Fruit fly (Drosophila melanogaster) whole organism, embryonic: ENCODE results near the gene CG34384.

Source experiments
- Antp ChIP-seq: fragments of 200-800 bp; sonication (Bioruptor generic); optimal IDR thresholded peaks from 3 replicates; lab custom pipeline; 2016; ENCODE audit warnings: missing biosample characterization, missing genetic modification characterization
- Asciz ChIP-seq: fragments of 200-800 bp; sonication (Bioruptor generic); optimal IDR thresholded peaks from 2 replicates; lab custom pipeline; 2017; ENCODE audit warnings: missing biosample characterization, mild to moderate bottlenecking, missing genetic modification characterization, missing genetic modification reagents
- Atf6 ChIP-seq: fragments of 200-800 bp; sonication (Bioruptor generic); IDR thresholded peaks from 2 replicates; pipeline ENCODE4 v1.3.6; 2022; ENCODE audit warnings: missing biosample characterization, missing genetic modification characterization
- Awh ChIP-seq: fragments of 200-800 bp; sonication (Bioruptor generic); IDR thresholded peaks from 2 replicates; pipeline ENCODE4, ENCODE4 v1.3.6; 2022; ENCODE audit warnings: missing biosample characterization, missing genetic modification characterization
- B-H2 ChIP-seq: fragments of 200-800 bp; sonication (Bioruptor generic); optimal IDR thresholded peaks from 2 replicates; lab custom pipeline; 2018; ENCODE audit warnings: missing biosample characterization, mild to moderate bottlenecking, missing genetic modification characterization
- Bdp1 ChIP-seq: fragments of 200-800 bp; sonication (Bioruptor generic); optimal IDR thresholded peaks from 3 replicates; lab custom pipeline; 2016; ENCODE audit warnings: missing biosample characterization, missing genetic modification characterization
- Bgb ChIP-seq: fragments of 200-800 bp; sonication (Bioruptor generic); IDR thresholded peaks from 2 replicates; pipeline ENCODE4 v1.3.6; 2022; ENCODE audit warnings: missing biosample characterization, missing genetic modification characterization; ENCODE audit not compliant: partially characterized antibody
- CG10209 ChIP-seq: fragments of 200-800 bp; sonication (Bioruptor generic); optimal IDR thresholded peaks from 3 replicates; lab custom pipeline; 2017; ENCODE audit warnings: missing biosample characterization, mild to moderate bottlenecking, missing genetic modification characterization, missing genetic modification reagents
- CG11398 ChIP-seq: fragments of 200-800 bp; sonication (Bioruptor generic); optimal IDR thresholded peaks from 2 replicates; lab custom pipeline; 2016; ENCODE audit warnings: missing biosample characterization, missing genetic modification characterization
- CG11560 ChIP-seq: fragments of 200-800 bp; sonication (Bioruptor generic); IDR thresholded peaks from 3 replicates; pipeline ENCODE4 v1.3.6; 2022; ENCODE audit warnings: missing biosample characterization, missing genetic modification characterization
- CG11696 ChIP-seq: fragments of 200-800 bp; sonication (Bioruptor generic); IDR thresholded peaks from 2 replicates; pipeline ENCODE4 v1.3.6; 2022; ENCODE audit warnings: missing biosample characterization, missing genetic modification characterization
- CG12769 ChIP-seq: fragments of 200-800 bp; sonication (Bioruptor generic); optimal IDR thresholded peaks from 2 replicates; lab custom pipeline; 2019; ENCODE audit warnings: missing biosample characterization, mild to moderate bottlenecking, missing genetic modification characterization, moderate library complexity
- CG13123 ChIP-seq: fragments of 200-800 bp; sonication (Bioruptor generic); optimal IDR thresholded peaks from 2 replicates; lab custom pipeline; 2016; ENCODE audit warnings: missing biosample characterization, missing genetic modification characterization
- CG13624 ChIP-seq: fragments of 200-800 bp; sonication (Bioruptor generic); optimal IDR thresholded peaks from 2 replicates; lab custom pipeline; 2016; ENCODE audit warnings: missing biosample characterization, missing genetic modification characterization
- CG13775 ChIP-seq: fragments of 200-800 bp; sonication (Bioruptor generic); optimal IDR thresholded peaks from 3 replicates; lab custom pipeline; 2017; ENCODE audit warnings: missing biosample characterization, mild to moderate bottlenecking, missing genetic modification characterization
- CG14965 ChIP-seq: fragments of 200-800 bp; sonication (Bioruptor generic); optimal IDR thresholded peaks from 2 replicates; lab custom pipeline; 2016; ENCODE audit warnings: missing biosample characterization, missing genetic modification characterization, borderline replicate concordance
- CG15696 ChIP-seq: fragments of 200-800 bp; sonication (Bioruptor generic); optimal IDR thresholded peaks from 2 replicates; lab custom pipeline; 2019; ENCODE audit warnings: missing biosample characterization, mild to moderate bottlenecking, missing genetic modification characterization, moderate library complexity
- CG17361 ChIP-seq: fragments of 200-800 bp; sonication (Bioruptor generic); IDR thresholded peaks from 3 replicates; pipeline ENCODE4 v1.3.6; 2022; ENCODE audit warnings: missing biosample characterization, missing genetic modification characterization
- CG18011 ChIP-seq: fragments of 200-800 bp; sonication (Bioruptor generic); optimal IDR thresholded peaks from 2 replicates; lab custom pipeline; 2017; ENCODE audit warnings: missing biosample characterization, missing genetic modification characterization, mild to moderate bottlenecking, moderate library complexity, missing genotype
- CG18476 ChIP-seq: fragments of 200-800 bp; sonication (Bioruptor generic); optimal IDR thresholded peaks from 2 replicates; lab custom pipeline; 2016; ENCODE audit warnings: missing biosample characterization, mild to moderate bottlenecking, missing genetic modification characterization
- CG2129 ChIP-seq: fragments of 200-800 bp; sonication (Bioruptor generic); IDR thresholded peaks from 2 replicates; pipeline ENCODE4 v1.3.6; 2022; ENCODE audit warnings: missing biosample characterization, missing genetic modification characterization; ENCODE audit not compliant: partially characterized antibody
- CG2678 ChIP-seq: fragments of 200-800 bp; sonication (Bioruptor generic); optimal IDR thresholded peaks from 3 replicates; lab custom pipeline; 2019; ENCODE audit warnings: missing biosample characterization, mild to moderate bottlenecking, missing genetic modification characterization, moderate library complexity
- CG31365 ChIP-seq: fragments of 200-800 bp; sonication (Bioruptor generic); optimal IDR thresholded peaks from 2 replicates; lab custom pipeline; 2018; ENCODE audit warnings: missing biosample characterization, mild to moderate bottlenecking, missing genetic modification characterization
- CG32532 ChIP-seq: fragments of 200-800 bp; sonication (Bioruptor generic); IDR thresholded peaks from 2 replicates; pipeline ENCODE4 v1.3.6; 2022; ENCODE audit warnings: missing biosample characterization, missing genetic modification characterization
- CG32767 ChIP-seq: fragments of 200-800 bp; sonication (Bioruptor generic); IDR thresholded peaks from 2 replicates; pipeline ENCODE4 v1.3.6; 2022; ENCODE audit warnings: missing biosample characterization, missing genetic modification characterization
- CG3726 ChIP-seq: fragments of 200-800 bp; sonication (Bioruptor generic); IDR thresholded peaks from 3 replicates; pipeline ENCODE4, ENCODE4 v1.3.6; 2022; ENCODE audit warnings: missing biosample characterization, missing genetic modification characterization
- CG6683 ChIP-seq: fragments of 200-800 bp; sonication (Bioruptor generic); optimal IDR thresholded peaks from 2 replicates; lab custom pipeline; 2017; ENCODE audit warnings: missing biosample characterization, mild to moderate bottlenecking, missing genetic modification characterization, missing genetic modification reagents
- Chrac-16 ChIP-seq: fragments of 200-800 bp; sonication (Bioruptor generic); optimal IDR thresholded peaks from 3 replicates; lab custom pipeline; 2016; ENCODE audit warnings: missing biosample characterization, missing genetic modification characterization
- D ChIP-seq, 2 experiments: fragments of 200-800 bp in 1 of 2; fragments of >200 bp in 1 of 2; sonication (Bioruptor generic) in 1 of 2; optimal IDR thresholded peaks; 2 replicates in 1 of 2; 3 replicates in 1 of 2; lab custom pipeline; 2017; ENCODE audit warnings: mild to moderate bottlenecking in 1 of 2, missing biosample characterization in 1 of 2, missing genetic modification characterization in 1 of 2, missing genetic modification reagents in 1 of 2
- Dek ChIP-seq: fragments of 200-800 bp; sonication (Bioruptor generic); optimal IDR thresholded peaks from 3 replicates; lab custom pipeline; 2019; ENCODE audit warnings: missing biosample characterization, mild to moderate bottlenecking, missing genetic modification characterization, moderate library complexity
- Dip2 ChIP-seq: fragments of 200-800 bp; sonication (Bioruptor generic); IDR thresholded peaks from 2 replicates; pipeline ENCODE4 v1.3.6; 2022; ENCODE audit warnings: missing biosample characterization, missing genetic modification characterization
- Hand ChIP-seq: fragments of 200-800 bp; sonication (Bioruptor generic); optimal IDR thresholded peaks from 2 replicates; lab custom pipeline; 2017; ENCODE audit warnings: mild to moderate bottlenecking, missing biosample characterization, missing genetic modification reagents, missing genetic modification characterization
- Hey ChIP-seq: fragments of 200-800 bp; sonication (Bioruptor generic); optimal IDR thresholded peaks from 3 replicates; lab custom pipeline; 2018; ENCODE audit warnings: missing biosample characterization, mild to moderate bottlenecking, missing genetic modification characterization
- Rx ChIP-seq: fragments of 200-800 bp; sonication (Bioruptor generic); IDR thresholded peaks from 2 replicates; pipeline ENCODE4 v1.3.6; 2022; ENCODE audit warnings: missing biosample characterization, missing genetic modification characterization
- Sox102F ChIP-seq: fragments of 200-800 bp; sonication (Bioruptor generic); optimal IDR thresholded peaks from 2 replicates; lab custom pipeline; 2018; ENCODE audit warnings: missing biosample characterization, mild to moderate bottlenecking, missing genetic modification characterization, moderate library complexity
- Sry-β ChIP-seq: fragments of 200-800 bp; sonication (Bioruptor generic); optimal IDR thresholded peaks from 2 replicates; lab custom pipeline; 2018; ENCODE audit warnings: missing biosample characterization, mild to moderate bottlenecking, missing genetic modification characterization, moderate library complexity
- abd-A ChIP-seq: fragments of 200-800 bp; sonication (Bioruptor generic); optimal IDR thresholded peaks from 3 replicates; lab custom pipeline; 2019; ENCODE audit warnings: missing biosample characterization, mild to moderate bottlenecking, missing genetic modification characterization, moderate library complexity
- aop ChIP-seq: fragments of 200-800 bp; sonication (Bioruptor generic); IDR thresholded peaks from 2 replicates; pipeline ENCODE4 v1.3.6; 2022; ENCODE audit warnings: missing biosample characterization, missing genetic modification characterization
- bigmax ChIP-seq: fragments of 200-800 bp; sonication (Bioruptor generic); optimal IDR thresholded peaks from 2 replicates; lab custom pipeline; 2018; ENCODE audit warnings: missing biosample characterization, mild to moderate bottlenecking, missing genetic modification characterization
- cas ChIP-seq: fragments of 200-800 bp; sonication (Bioruptor generic); IDR thresholded peaks from 2 replicates; pipeline ENCODE4 v1.3.6; 2022; ENCODE audit warnings: missing biosample characterization, missing genetic modification characterization
- ci ChIP-seq: fragments of 200-800 bp; sonication (Bioruptor generic); IDR thresholded peaks from 3 replicates; pipeline ENCODE4 v1.3.6; 2022; ENCODE audit warnings: missing biosample characterization, missing genetic modification characterization
- dati ChIP-seq: fragments of 200-800 bp; sonication (Bioruptor generic); IDR thresholded peaks from 2 replicates; pipeline ENCODE4 v1.3.6; 2022; ENCODE audit warnings: missing biosample characterization, missing genetic modification characterization
- hbn ChIP-seq: fragments of 200-800 bp; sonication (Bioruptor generic); IDR thresholded peaks from 2 replicates; pipeline ENCODE4 v1.3.6; 2022; ENCODE audit warnings: missing biosample characterization, missing genetic modification characterization; ENCODE audit not compliant: partially characterized antibody
- lov ChIP-seq, 2 experiments: fragments of 200-800 bp in 1 of 2; fragments of >200 bp in 1 of 2; sonication (Bioruptor generic) in 1 of 2; IDR thresholded peaks in 1 of 2; optimal IDR thresholded peaks in 1 of 2; 2 replicates in 1 of 2; 3 replicates in 1 of 2; pipeline versions ENCODE4 v1.3.6 to Lab custom; 2017 to 2022; ENCODE audit warnings: missing biosample characterization in 1 of 2, missing genetic modification characterization in 1 of 2
- run ChIP-seq: fragments of 200-800 bp; sonication (Bioruptor generic); optimal IDR thresholded peaks from 3 replicates; lab custom pipeline; 2018; ENCODE audit warnings: missing biosample characterization, mild to moderate bottlenecking, missing genetic modification characterization
- scrt ChIP-seq: fragments of 200-800 bp; sonication (Bioruptor generic); optimal IDR thresholded peaks from 2 replicates; lab custom pipeline; 2018; ENCODE audit warnings: missing biosample characterization, mild to moderate bottlenecking, missing genetic modification characterization, moderate library complexity
- sob ChIP-seq: fragments of 200-800 bp; sonication (Bioruptor generic); IDR thresholded peaks from 2 replicates; pipeline ENCODE4 v1.3.6; 2022; ENCODE audit warnings: missing biosample characterization, missing genetic modification characterization
- sug ChIP-seq: fragments of 200-800 bp; optimal IDR thresholded peaks from 2 replicates; lab custom pipeline; 2019; ENCODE audit warnings: missing biosample characterization, mild to moderate bottlenecking, missing genetic modification characterization, moderate library complexity
- unpg ChIP-seq: fragments of 200-800 bp; sonication (Bioruptor generic); optimal IDR thresholded peaks from 3 replicates; lab custom pipeline; 2018; ENCODE audit warnings: missing biosample characterization, mild to moderate bottlenecking, missing genetic modification characterization, moderate library complexity

CG34384 gene

dm6 chr3R:7813981-7814529 lies at the start of gene CG34384 (continued):
- no peak for TF ChIP-seq bigmax
- peak; percentile 6 for TF ChIP-seq CG18011 (GFP tag; lab: Kevin White, UChicago)
- no peak for TF ChIP-seq CG13123 (GFP tag; lab: Kevin White, UChicago)
- peak; percentile 50 for TF ChIP-seq abd-A (tag; lab: Kevin White, UChicago)
- TF ChIP-seq CG11398 (GFP tag; lab: Kevin White, UChicago), result no peak
- TF ChIP-seq CG2678 (tag; lab: Kevin White, UChicago), result peak; percentile 84
- no peak for TF ChIP-seq Bgb (GFP tag; lab: Robert Waterston, UW)
- TF ChIP-seq unpg (GFP tag; lab: Kevin White, UChicago), result peak; percentile 14
- TF ChIP-seq Dek (tag; lab: Kevin White, UChicago), result peak; percentile 33
- peak; percentile 87 for TF ChIP-seq CG17361 (GFP tag; lab: Robert Waterston, UW)
- no peak for TF ChIP-seq sob
- TF ChIP-seq CG13775, result peak; percentile 56
- TF ChIP-seq CG12769, result peak; percentile 42
- TF ChIP-seq D (optimal IDR thresholded peaks at IDR 0.05; lab: Kevin White, UChicago), result no peak
- TF ChIP-seq D (GFP tag; optimal IDR thresholded peaks at IDR 0.05; lab: Kevin White, UChicago), result peak; percentile 59
- peak; percentile 52 for TF ChIP-seq CG6683 (GFP tag; lab: Kevin White, UChicago)
- no peak for TF ChIP-seq Asciz (GFP tag; lab: Kevin White, UChicago)
- no peak for TF ChIP-seq run (tag; lab: Kevin White, UChicago)
- peak; percentile 33 for TF ChIP-seq CG10209 (GFP tag; lab: Kevin White, UChicago)
- TF ChIP-seq hbn (GFP tag; lab: Robert Waterston, UW), result no peak
- no peak for TF ChIP-seq scrt (GFP tag; lab: Kevin White, UChicago)
- TF ChIP-seq Sry-β (GFP tag; lab: Kevin White, UChicago), result no peak
- no peak for TF ChIP-seq CG32767
- no peak for TF ChIP-seq Awh (GFP tag; lab: Robert Waterston, UW)
- 0 out of 2 replicates have a peak, but pooled peaks have one; percentile 36 for TF ChIP-seq CG32532
- TF ChIP-seq Hey (tag; lab: Kevin White, UChicago), result no peak
- peak; percentile 42 for TF ChIP-seq CG18476 (GFP tag; lab: Kevin White, UChicago)
- 0 out of 2 replicates have a peak, but pooled peaks have one; percentile 32 for TF ChIP-seq Atf6 (GFP tag; lab: Robert Waterston, UW)
- TF ChIP-seq CG14965 (GFP tag; lab: Kevin White, UChicago), result no peak
- no peak for TF ChIP-seq aop (GFP tag; lab: Robert Waterston, UW)
- TF ChIP-seq CG11696, result no peak
- no peak for TF ChIP-seq Dip2 (GFP tag; lab: Robert Waterston, UW)
- no peak for TF ChIP-seq lov (optimal IDR thresholded peaks at IDR 0.05; lab: Kevin White, UChicago)
- no peak for TF ChIP-seq lov (GFP tag; IDR thresholded peaks at IDR 0.05; lab: Robert Waterston, UW)
- peak; percentile 23 for TF ChIP-seq Sox102F (GFP tag; lab: Kevin White, UChicago)
- TF ChIP-seq CG2129 (GFP tag; lab: Robert Waterston, UW), result no peak
- no peak for TF ChIP-seq CG31365
- peak; percentile 14 for TF ChIP-seq Chrac-16 (GFP tag; lab: Kevin White, UChicago)
- TF ChIP-seq cas (GFP tag; lab: Robert Waterston, UW), result no peak
- TF ChIP-seq ci (GFP tag; lab: Robert Waterston, UW), result no peak
- peak; percentile 72 for TF ChIP-seq CG15696
- TF ChIP-seq Bdp1, result no peak
- TF ChIP-seq CG13624 (GFP tag; lab: Kevin White, UChicago), result peak; percentile 36
- TF ChIP-seq CG3726 (GFP tag; lab: Robert Waterston, UW), result no peak
- peak; percentile 66 for TF ChIP-seq Hand (GFP tag; lab: Kevin White, UChicago)
- no peak for TF ChIP-seq Rx (GFP tag; lab: Robert Waterston, UW)
- TF ChIP-seq B-H2, result peak; percentile 5
- peak; percentile 40 for TF ChIP-seq Antp (GFP tag; lab: Kevin White, UChicago)
- no peak for TF ChIP-seq CG11560 (tag; lab: Robert Waterston, UW)
- no peak for TF ChIP-seq dati (GFP tag; lab: Robert Waterston, UW)
- peak; percentile 59 for TF ChIP-seq sug (tag; lab: Kevin White, UChicago)
